Worm (Caenorhabditis elegans): Measurements from ENCODE around the gene srw-56.
"Not testable (repeated sequence)": the region's sequence is repeated elsewhere in the genome, so short reads cannot be mapped to it uniquely, and the experiment has no call there.

The srw-56 gene

DNA sequence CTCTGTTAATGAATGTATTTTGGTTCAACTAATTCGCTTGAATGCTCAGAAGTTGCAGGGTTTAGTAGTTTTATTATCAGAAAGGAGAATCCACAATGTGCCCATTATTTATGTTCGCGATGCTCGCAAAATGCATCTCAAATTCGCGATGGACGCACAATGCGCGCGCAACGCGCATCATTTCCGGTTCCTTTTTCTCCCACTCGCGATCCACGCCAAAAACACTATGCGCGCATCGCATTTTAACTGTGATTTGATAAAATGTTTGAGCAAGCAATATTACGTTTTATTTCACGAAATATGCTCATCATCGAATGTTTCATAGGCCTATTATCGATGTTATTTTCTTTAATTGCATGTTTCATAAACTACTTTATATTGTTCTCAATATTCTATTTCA, 22.8 kb downstream of the srw-56 start, which contains the start of gene srbc-77:
srbc-77 (plus strand) TSS at position 301 of the 400 bp plus-strand sequence.
- TF ChIP-seq flt-1 (GFP tag; IDR thresholded peaks at IDR 0.05); scrt-1 (GFP tag; IDR thresholded peaks at IDR 0.05); sea-1 (GFP tag; conservative IDR thresholded peaks at IDR 0.05): not testable (repeated sequence)

DNA sequence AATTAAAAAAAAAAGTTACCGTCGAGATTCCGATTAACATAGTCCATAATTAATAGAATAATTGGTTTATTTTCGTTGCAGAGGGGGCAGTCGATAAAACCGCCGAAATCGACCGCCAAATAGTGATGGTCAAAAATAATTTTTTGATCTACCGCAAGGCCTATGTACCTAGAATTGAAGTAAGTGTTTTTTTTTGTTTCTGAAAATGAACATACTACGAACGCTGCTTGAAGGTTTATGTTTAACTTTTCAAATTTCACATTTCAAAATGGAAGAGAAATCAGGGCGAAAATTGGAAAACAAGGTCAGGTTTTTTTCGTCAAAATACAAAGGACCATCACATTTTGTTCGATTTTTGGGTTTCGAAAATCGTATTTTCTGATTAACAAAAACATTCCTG, 24.3 kb downstream of the srw-56 start, which contains the start of gene pzf-1:
pzf-1 (minus strand) TSS at position 101 of the 400 bp plus-strand sequence.
- TF ChIP-seq tbx-37 (GFP tag; conservative IDR thresholded peaks at IDR 0.05) (no peak), B0310.2 (tag; optimal IDR thresholded peaks at IDR 0.05) (no peak), hnd-1 (tag; optimal IDR thresholded peaks at IDR 0.05) (no peak), hmbx-1 (tag; optimal IDR thresholded peaks at IDR 0.05) (no peak), ceh-13 (GFP tag; optimal IDR thresholded peaks at IDR 0.05) (no peak), F13C5.2 (tag; optimal IDR thresholded peaks at IDR 0.05) (no peak), hmg-4 (GFP tag; optimal IDR thresholded peaks at IDR 0.05) (no peak), pes-1 (GFP tag; IDR thresholded peaks at IDR 0.05) (no peak), tra-4 (tag; optimal IDR thresholded peaks at IDR 0.05) (no peak), tbx-11 (GFP tag; IDR thresholded peaks at IDR 0.05) (no peak), flt-1 (GFP tag; IDR thresholded peaks at IDR 0.05) (no peak), scrt-1 (GFP tag; IDR thresholded peaks at IDR 0.05) (no peak), aly-1 (tag; optimal IDR thresholded peaks at IDR 0.05) (no peak), ama-1 (optimal IDR thresholded peaks at IDR 0.05) (no peak), ceh-36 (tag; optimal IDR thresholded peaks at IDR 0.05) (no peak), sea-1 (GFP tag; conservative IDR thresholded peaks at IDR 0.05) (no peak), ets-7 (tag; optimal IDR thresholded peaks at IDR 0.05) (no peak)

DNA sequence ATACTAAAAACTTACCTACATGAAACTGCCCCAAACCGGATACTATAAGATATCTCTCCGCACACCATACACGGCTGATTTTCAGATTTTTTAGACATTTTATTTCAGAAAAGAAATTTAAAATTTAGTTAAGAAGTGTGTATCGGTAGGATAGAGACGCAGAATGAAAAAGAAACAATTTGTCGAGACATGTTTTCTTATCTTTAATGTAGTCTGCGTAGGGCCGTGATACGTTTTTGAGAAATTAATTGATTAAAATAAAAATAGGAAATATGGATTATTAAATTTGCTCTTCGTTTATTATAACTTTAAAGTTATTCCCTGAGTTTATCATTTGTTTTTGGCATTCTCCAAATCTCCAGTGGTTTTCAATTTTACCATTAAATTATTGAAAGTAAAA, 28.4 kb downstream of the srw-56 start, which contains the start of gene nhr-108:
nhr-108 (minus strand) TSS at position 166 of the 400 bp plus-strand sequence.
- TF ChIP-seq ceh-13 (GFP tag; optimal IDR thresholded peaks at IDR 0.05) (no peak), tra-4 (tag; optimal IDR thresholded peaks at IDR 0.05) (no peak), hmg-4 (GFP tag; optimal IDR thresholded peaks at IDR 0.05) (no peak), pes-1 (GFP tag; IDR thresholded peaks at IDR 0.05) (no peak), tbx-37 (GFP tag; conservative IDR thresholded peaks at IDR 0.05) (no peak), ceh-36 (tag; optimal IDR thresholded peaks at IDR 0.05) (no peak), flt-1 (GFP tag; IDR thresholded peaks at IDR 0.05) (no peak), ama-1 (optimal IDR thresholded peaks at IDR 0.05) (no peak), ets-7 (tag; optimal IDR thresholded peaks at IDR 0.05) (no peak), hmbx-1 (tag; optimal IDR thresholded peaks at IDR 0.05) (no peak), scrt-1 (GFP tag; IDR thresholded peaks at IDR 0.05) (no peak), hnd-1 (tag; optimal IDR thresholded peaks at IDR 0.05) (no peak), tbx-11 (GFP tag; IDR thresholded peaks at IDR 0.05) (no peak), sea-1 (GFP tag; conservative IDR thresholded peaks at IDR 0.05) (no peak), aly-1 (tag; optimal IDR thresholded peaks at IDR 0.05) (no peak)

DNA sequence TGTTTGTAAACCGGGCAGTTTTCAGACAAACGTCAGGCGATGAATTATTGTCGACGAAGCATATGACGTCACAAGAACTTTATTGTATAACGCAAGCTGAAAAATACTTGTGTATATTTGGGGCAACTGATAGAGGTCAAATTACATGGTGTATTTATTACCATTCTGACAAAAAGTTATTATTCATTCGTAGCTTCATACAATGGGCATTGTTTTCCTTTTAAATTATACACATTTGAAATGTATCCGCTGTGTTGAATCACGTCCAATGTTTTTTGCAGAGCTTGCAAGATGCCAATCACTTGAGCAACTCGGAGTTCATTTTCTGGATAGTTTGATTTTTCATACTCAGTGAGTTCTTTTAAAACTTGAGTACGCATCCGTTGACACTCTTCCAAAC, 29.7 kb downstream of the srw-56 start, which contains the start of gene F35E8.13:
F35E8.13 (plus strand) TSS at position 301 of the 400 bp plus-strand sequence.
- TF ChIP-seq hmbx-1 (tag; optimal IDR thresholded peaks at IDR 0.05): no peak
- no peak for TF ChIP-seq aly-1 (tag; optimal IDR thresholded peaks at IDR 0.05)
- no peak for TF ChIP-seq sea-1 (GFP tag; conservative IDR thresholded peaks at IDR 0.05)
- no peak for TF ChIP-seq tbx-37 (GFP tag; conservative IDR thresholded peaks at IDR 0.05)
- TF ChIP-seq F13C5.2 (tag; optimal IDR thresholded peaks at IDR 0.05): no peak
- TF ChIP-seq hmg-4 (GFP tag; optimal IDR thresholded peaks at IDR 0.05): no peak
- no peak for TF ChIP-seq tra-4 (tag; optimal IDR thresholded peaks at IDR 0.05)
- TF ChIP-seq pes-1 (GFP tag; IDR thresholded peaks at IDR 0.05): no peak
- no peak for TF ChIP-seq ama-1 (optimal IDR thresholded peaks at IDR 0.05)
- no peak for TF ChIP-seq B0310.2 (tag; optimal IDR thresholded peaks at IDR 0.05)
- no peak for TF ChIP-seq scrt-1 (GFP tag; IDR thresholded peaks at IDR 0.05)

DNA sequence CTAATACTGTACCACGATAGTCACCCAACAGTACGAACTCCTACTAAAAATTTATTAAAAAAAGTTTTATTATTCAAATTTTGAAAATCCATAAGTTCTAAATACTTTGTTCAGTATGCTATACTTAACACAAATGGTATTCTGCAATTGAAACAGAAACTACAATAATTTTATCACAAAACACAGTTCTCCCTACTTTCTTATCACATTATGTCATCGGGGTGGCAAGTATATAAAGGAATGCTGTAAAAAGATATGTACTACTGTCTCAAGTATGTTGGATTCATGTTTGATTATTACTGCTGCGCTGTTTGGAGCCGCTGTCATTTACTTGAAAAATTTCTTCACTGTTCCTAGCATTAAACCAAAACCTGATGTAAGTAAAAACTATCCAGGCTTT, 31.6 kb downstream of the srw-56 start, which contains the start of gene cdr-1:
cdr-1 (plus strand) TSS at position 208 of the 400 bp plus-strand sequence.
- TF ChIP-seq ama-1 (optimal IDR thresholded peaks at IDR 0.05): no peak
- TF ChIP-seq B0310.2 (tag; optimal IDR thresholded peaks at IDR 0.05): no peak
- no peak for TF ChIP-seq scrt-1 (GFP tag; IDR thresholded peaks at IDR 0.05)
- TF ChIP-seq F13C5.2 (tag; optimal IDR thresholded peaks at IDR 0.05): no peak
- no peak for TF ChIP-seq tra-4 (tag; optimal IDR thresholded peaks at IDR 0.05)
- no peak for TF ChIP-seq pes-1 (GFP tag; IDR thresholded peaks at IDR 0.05)
- no peak for TF ChIP-seq tbx-11 (GFP tag; IDR thresholded peaks at IDR 0.05)
- TF ChIP-seq ets-7 (tag; optimal IDR thresholded peaks at IDR 0.05): no peak
- TF ChIP-seq hnd-1 (tag; optimal IDR thresholded peaks at IDR 0.05): no peak
- no peak for TF ChIP-seq sea-1 (GFP tag; conservative IDR thresholded peaks at IDR 0.05)
- TF ChIP-seq flt-1 (GFP tag; IDR thresholded peaks at IDR 0.05): no peak
- no peak for TF ChIP-seq aly-1 (tag; optimal IDR thresholded peaks at IDR 0.05)
- no peak for TF ChIP-seq ceh-13 (GFP tag; optimal IDR thresholded peaks at IDR 0.05)
- TF ChIP-seq hmbx-1 (tag; optimal IDR thresholded peaks at IDR 0.05): no peak

DNA sequence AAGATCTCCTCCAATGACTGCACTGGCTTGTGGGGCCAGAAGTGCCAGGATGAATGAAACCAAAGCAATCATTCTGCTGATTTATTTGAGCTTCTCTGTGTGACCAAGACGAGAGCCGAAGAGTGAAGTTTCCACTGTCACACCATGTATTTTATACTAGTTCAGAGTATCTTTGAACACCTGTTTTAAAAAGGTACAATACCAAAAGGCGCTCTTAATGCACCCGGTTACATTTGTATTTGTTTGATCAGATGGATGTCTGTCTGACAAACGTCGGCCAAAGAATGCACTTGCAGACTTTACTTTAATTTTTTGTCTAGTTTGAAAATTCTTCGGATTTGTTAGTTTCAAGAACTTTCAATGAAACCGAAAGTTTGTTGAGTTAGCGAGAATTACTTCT, 32.4 kb downstream of the srw-56 start, which contains the start of gene F35E8.10:
F35E8.10 (minus strand) TSS at position 101 of the 400 bp plus-strand sequence.
- TF ChIP-seq tbx-37 (GFP tag; conservative IDR thresholded peaks at IDR 0.05) (no peak), aly-1 (tag; optimal IDR thresholded peaks at IDR 0.05) (no peak), hnd-1 (tag; optimal IDR thresholded peaks at IDR 0.05) (no peak), pes-1 (GFP tag; IDR thresholded peaks at IDR 0.05) (no peak), F13C5.2 (tag; optimal IDR thresholded peaks at IDR 0.05) (no peak), flt-1 (GFP tag; IDR thresholded peaks at IDR 0.05) (no peak), tra-4 (tag; optimal IDR thresholded peaks at IDR 0.05) (no peak), ceh-13 (GFP tag; optimal IDR thresholded peaks at IDR 0.05) (no peak), scrt-1 (GFP tag; IDR thresholded peaks at IDR 0.05) (no peak), ceh-36 (tag; optimal IDR thresholded peaks at IDR 0.05) (no peak), sea-1 (GFP tag; conservative IDR thresholded peaks at IDR 0.05) (no peak), ets-7 (tag; optimal IDR thresholded peaks at IDR 0.05) (no peak), B0310.2 (tag; optimal IDR thresholded peaks at IDR 0.05) (no peak)

DNA sequence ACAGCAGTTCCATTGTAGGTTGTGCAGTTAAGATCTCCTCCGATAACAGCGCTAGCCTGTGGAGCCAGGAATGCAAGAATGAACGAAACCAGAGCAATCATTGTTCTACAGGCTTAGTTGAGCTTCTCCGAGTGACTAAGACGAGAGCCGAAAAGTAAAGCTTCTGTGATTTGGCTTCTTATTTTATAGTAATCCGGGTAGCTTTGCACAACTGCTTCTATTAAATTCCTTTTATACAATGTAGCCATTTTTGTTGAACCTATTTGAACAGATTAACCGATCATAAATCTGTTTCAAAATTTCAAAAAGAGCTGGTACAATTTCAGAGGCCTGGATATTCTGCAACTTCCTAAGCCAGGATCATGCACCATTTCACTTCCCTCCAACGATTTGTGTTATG, 35.2 kb downstream of the srw-56 start, which contains the start of gene F35E8.9:
F35E8.9 (minus strand) TSS at position 101 of the 400 bp plus-strand sequence.
- TF ChIP-seq sea-1 (GFP tag; conservative IDR thresholded peaks at IDR 0.05) (no peak), ceh-36 (tag; optimal IDR thresholded peaks at IDR 0.05) (no peak), tra-4 (tag; optimal IDR thresholded peaks at IDR 0.05) (no peak), F13C5.2 (tag; optimal IDR thresholded peaks at IDR 0.05) (no peak), ama-1 (optimal IDR thresholded peaks at IDR 0.05) (no peak), hmg-4 (GFP tag; optimal IDR thresholded peaks at IDR 0.05) (no peak), tbx-37 (GFP tag; conservative IDR thresholded peaks at IDR 0.05) (no peak), hnd-1 (tag; optimal IDR thresholded peaks at IDR 0.05) (no peak), pes-1 (GFP tag; IDR thresholded peaks at IDR 0.05) (no peak), tbx-11 (GFP tag; IDR thresholded peaks at IDR 0.05) (no peak), aly-1 (tag; optimal IDR thresholded peaks at IDR 0.05) (no peak), hmbx-1 (tag; optimal IDR thresholded peaks at IDR 0.05) (no peak), scrt-1 (GFP tag; IDR thresholded peaks at IDR 0.05) (no peak), flt-1 (GFP tag; IDR thresholded peaks at IDR 0.05) (no peak)
